Worm (Caenorhabditis elegans) whole organism, mixed stage, embryonic: Measurements from ENCODE around the gene Y116A8C.467.

Experiments
- M03D4.4 ChIP-seq: sonication (generic microtip); optimal IDR thresholded peaks from 2 replicates; lab custom pipeline; 2017; ENCODE audit warnings: mild to moderate bottlenecking, missing genetic modification characterization, missing compliant biosample characterization
- bed-3 ChIP-seq: fragments of 200-800 bp; sonication (Bioruptor generic); optimal IDR thresholded peaks from 3 replicates; lab custom pipeline; 2018; ENCODE audit warnings: mild to moderate bottlenecking, missing genetic modification characterization, moderate library complexity, missing compliant biosample characterization
- blmp-1 ChIP-seq: fragments of 150-350 bp; optimal IDR thresholded peaks from 2 replicates; lab custom pipeline; 2014; ENCODE audit warnings: missing biosample characterization, missing genetic modification characterization
- ceh-39 ChIP-seq: fragments of 150-350 bp; optimal IDR thresholded peaks from 2 replicates; lab custom pipeline; 2014; ENCODE audit warnings: missing biosample characterization, missing genetic modification characterization
- ceh-43 ChIP-seq: fragments of 200-800 bp; sonication (Bioruptor generic); optimal IDR thresholded peaks from 2 replicates; lab custom pipeline; 2018; ENCODE audit warnings: mild to moderate bottlenecking, missing genetic modification characterization, moderate library complexity, missing compliant biosample characterization
- ceh-83 ChIP-seq: fragments of 200-800 bp; sonication (Bioruptor generic); optimal IDR thresholded peaks from 2 replicates; lab custom pipeline; 2018; ENCODE audit warnings: mild to moderate bottlenecking, missing genetic modification characterization, missing compliant biosample characterization
- ces-1 ChIP-seq: fragments of 150-350 bp; optimal IDR thresholded peaks from 2 replicates; lab custom pipeline; 2014; ENCODE audit warnings: missing biosample characterization, missing genetic modification reagents, missing genetic modification characterization
- cnd-1 ChIP-seq: fragments of 200-800 bp; sonication (Bioruptor generic); optimal IDR thresholded peaks from 2 replicates; lab custom pipeline; 2018; ENCODE audit warnings: mild to moderate bottlenecking, missing genetic modification characterization, missing compliant biosample characterization
- drap-1 ChIP-seq: fragments of 200-800 bp; sonication (Bioruptor generic); optimal IDR thresholded peaks from 3 replicates; lab custom pipeline; 2018; ENCODE audit warnings: mild to moderate bottlenecking, missing genetic modification characterization, missing compliant biosample characterization
- elt-1 ChIP-seq: sonication (generic microtip); optimal IDR thresholded peaks from 2 replicates; lab custom pipeline; 2017; ENCODE audit warnings: missing genetic modification characterization, mild to moderate bottlenecking, missing compliant biosample characterization, antibody characterized with exemption, moderate library complexity, borderline replicate concordance; ENCODE audit not compliant: insufficient read depth
- elt-3 ChIP-seq: fragments of 150-350 bp; optimal IDR thresholded peaks from 2 replicates; lab custom pipeline; 2014; ENCODE audit warnings: missing biosample characterization, missing genetic modification characterization
- flh-1 ChIP-seq: fragments of 200-800 bp; sonication (Bioruptor generic); optimal IDR thresholded peaks from 2 replicates; lab custom pipeline; 2018; ENCODE audit warnings: mild to moderate bottlenecking, missing genetic modification characterization, moderate library complexity, missing compliant biosample characterization
- ham-2 ChIP-seq: fragments of 200-800 bp; sonication (Bioruptor generic); optimal IDR thresholded peaks from 2 replicates; lab custom pipeline; 2018; ENCODE audit warnings: mild to moderate bottlenecking, missing genetic modification characterization, missing compliant biosample characterization
- hlh-1 ChIP-seq: fragments of 150-350 bp; optimal IDR thresholded peaks from 2 replicates; lab custom pipeline; 2014; ENCODE audit warnings: missing biosample characterization, missing genetic modification reagents, missing genetic modification characterization
- lin-13 ChIP-seq: fragments of 150-350 bp; optimal IDR thresholded peaks from 2 replicates; lab custom pipeline; 2014; ENCODE audit warnings: missing biosample characterization, missing genetic modification characterization
- lin-32 ChIP-seq: fragments of 200-800 bp; sonication (Bioruptor generic); optimal IDR thresholded peaks from 2 replicates; lab custom pipeline; 2018; ENCODE audit warnings: mild to moderate bottlenecking, missing genetic modification characterization, missing compliant biosample characterization
- lsy-2 ChIP-seq: fragments of 150-350 bp; optimal IDR thresholded peaks from 2 replicates; lab custom pipeline; 2014; ENCODE audit warnings: missing biosample characterization, missing genetic modification characterization
- mab-5 ChIP-seq: fragments of 150-350 bp; optimal IDR thresholded peaks from 2 replicates; lab custom pipeline; 2014; ENCODE audit warnings: missing biosample characterization, missing genetic modification characterization
- mep-1 ChIP-seq: fragments of 150-350 bp; optimal IDR thresholded peaks from 2 replicates; lab custom pipeline; 2017; ENCODE audit warnings: missing biosample characterization, missing genetic modification reagents, missing genetic modification characterization, inconsistent platforms
- mls-2 ChIP-seq: sonication (generic microtip); optimal IDR thresholded peaks from 2 replicates; lab custom pipeline; 2016; ENCODE audit warnings: mild to moderate bottlenecking, missing genetic modification characterization, moderate library complexity, missing compliant biosample characterization
- nhr-12 ChIP-seq: fragments of 150-350 bp; optimal IDR thresholded peaks from 2 replicates; lab custom pipeline; 2014; ENCODE audit warnings: missing biosample characterization, missing genetic modification characterization
- nhr-2 ChIP-seq: fragments of 150-350 bp; optimal IDR thresholded peaks from 2 replicates; lab custom pipeline; 2014; ENCODE audit warnings: missing biosample characterization, missing genetic modification characterization
- nhr-237 ChIP-seq: fragments of 150-350 bp; optimal IDR thresholded peaks from 2 replicates; lab custom pipeline; 2014; ENCODE audit warnings: missing biosample characterization, missing genetic modification characterization
- nhr-28 ChIP-seq: fragments of 150-350 bp; optimal IDR thresholded peaks from 2 replicates; lab custom pipeline; 2014; ENCODE audit warnings: missing biosample characterization, missing genetic modification characterization
- nhr-76 ChIP-seq: sonication (generic microtip); optimal IDR thresholded peaks from 2 replicates; lab custom pipeline; 2017; ENCODE audit warnings: missing biosample characterization, missing genetic modification characterization
- pha-4 ChIP-seq: fragments of 150-350 bp; optimal IDR thresholded peaks from 2 replicates; lab custom pipeline; 2018; ENCODE audit warnings: missing biosample characterization, missing genetic modification reagents, missing genetic modification characterization
- sem-2 ChIP-seq: fragments of 200-800 bp; sonication (Bioruptor generic); optimal IDR thresholded peaks from 2 replicates; lab custom pipeline; 2018; ENCODE audit warnings: mild to moderate bottlenecking, missing genetic modification characterization, missing compliant biosample characterization
- snpc-4 ChIP-seq: fragments of 150-350 bp; optimal IDR thresholded peaks from 2 replicates; lab custom pipeline; 2014; ENCODE audit warnings: missing biosample characterization, missing genetic modification characterization
- sptf-1 ChIP-seq: sonication (generic microtip); optimal IDR thresholded peaks from 2 replicates; lab custom pipeline; 2017; ENCODE audit warnings: mild to moderate bottlenecking, missing genetic modification characterization, moderate library complexity, missing compliant biosample characterization
- unc-120 ChIP-seq: sonication (generic microtip); optimal IDR thresholded peaks from 2 replicates; lab custom pipeline; 2017; ENCODE audit warnings: missing genetic modification characterization, missing compliant biosample characterization; ENCODE audit not compliant: poor library complexity, severe bottlenecking
- unc-39 ChIP-seq: fragments of 150-350 bp; optimal IDR thresholded peaks from 2 replicates; lab custom pipeline; 2014; ENCODE audit warnings: missing biosample characterization, missing genetic modification characterization
- unc-62 ChIP-seq: fragments of 150-350 bp; optimal IDR thresholded peaks from 2 replicates; lab custom pipeline; 2014; ENCODE audit warnings: missing biosample characterization, missing genetic modification reagents, missing genetic modification characterization
- zip-8 ChIP-seq: fragments of 150-350 bp; optimal IDR thresholded peaks from 2 replicates; lab custom pipeline; 2014; ENCODE audit warnings: missing biosample characterization, missing genetic modification characterization
- ztf-11 ChIP-seq: fragments of 150-350 bp; optimal IDR thresholded peaks from 2 replicates; lab custom pipeline; 2014; ENCODE audit warnings: missing biosample characterization, missing genetic modification characterization

Gene Y116A8C.467

DNA sequence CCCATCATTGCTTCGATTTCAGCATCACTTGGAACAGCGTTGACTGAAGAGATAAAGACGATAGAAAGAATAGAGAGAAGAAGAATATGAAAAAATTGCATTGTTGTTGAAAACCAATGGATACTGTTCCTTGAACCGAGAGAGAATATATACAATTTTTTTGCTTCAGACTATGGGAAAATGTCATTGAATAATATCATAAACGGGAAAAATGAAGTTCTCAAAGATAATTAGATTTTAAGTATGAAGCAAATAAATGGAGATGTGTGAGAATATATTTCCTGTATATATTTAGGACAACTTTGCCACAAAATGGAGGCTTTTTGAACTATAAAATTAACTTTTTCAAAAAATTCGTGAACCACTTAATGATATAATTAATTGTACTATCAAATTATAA, 5.6 kb downstream of the Y116A8C.467 start, which contains the start of gene Y116A8C.44:
TSS of gene Y116A8C.44 (minus strand) at position 101 of the 400 bp plus-strand sequence.
- no peak for TF ChIP-seq nhr-2 (tag; lab: Kevin White, UChicago)
- TF ChIP-seq nhr-12 (tag; lab: Kevin White, UChicago) = no peak
- no peak for TF ChIP-seq ceh-39 (tag; lab: Kevin White, UChicago)
- no peak for TF ChIP-seq unc-62
- TF ChIP-seq ceh-83 (GFP tag; lab: Kevin White, UChicago) = no peak
- no peak for TF ChIP-seq nhr-76
- no peak for TF ChIP-seq nhr-237 (tag; lab: Kevin White, UChicago)
- TF ChIP-seq mep-1 = no peak
- TF ChIP-seq cnd-1 (tag; lab: Kevin White, UChicago) = no peak
- no peak for TF ChIP-seq sem-2 (GFP tag; lab: Kevin White, UChicago)
- TF ChIP-seq drap-1 (GFP tag; lab: Kevin White, UChicago) = no peak
- TF ChIP-seq elt-1 (tag; lab: Kevin White, UChicago) = no peak
- TF ChIP-seq unc-120 (tag; lab: Kevin White, UChicago) = no peak

DNA sequence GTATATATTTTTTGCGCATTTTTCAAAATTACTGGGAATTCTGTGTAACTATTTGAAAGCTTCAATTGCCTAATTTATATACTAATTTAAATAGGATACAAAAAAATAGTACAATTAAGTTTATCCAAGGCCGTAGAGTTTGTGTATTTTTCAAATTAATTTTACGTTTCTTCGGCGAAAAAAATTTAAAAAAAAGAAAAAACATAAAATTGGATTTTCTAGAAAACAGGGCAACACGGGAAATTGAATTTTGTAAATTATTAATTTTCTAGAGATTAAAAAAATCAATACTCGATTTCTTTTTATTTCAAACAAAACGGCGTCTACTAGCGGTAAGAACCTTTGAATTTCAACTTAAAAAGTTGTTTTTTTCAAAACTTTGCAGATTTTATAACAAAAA, 10.3 kb downstream of the Y116A8C.467 start, which contains the start of gene Y116A8C.23:
TSS of gene Y116A8C.23 (plus strand) at position 301 of the 400 bp plus-strand sequence.
- no peak for TF ChIP-seq ces-1
- no peak for TF ChIP-seq ceh-43
- TF ChIP-seq sptf-1 (tag; lab: Kevin White, UChicago) = no peak
- TF ChIP-seq lsy-2 = no peak
- no peak for TF ChIP-seq nhr-28
- no peak for TF ChIP-seq cnd-1 (tag; lab: Kevin White, UChicago)
- no peak for TF ChIP-seq nhr-12 (tag; lab: Kevin White, UChicago)
- no peak for TF ChIP-seq ceh-39 (tag; lab: Kevin White, UChicago)
- TF ChIP-seq hlh-1 = no peak
- no peak for TF ChIP-seq blmp-1 (tag; lab: Kevin White, UChicago)
- no peak for TF ChIP-seq elt-3 (tag; lab: Kevin White, UChicago)
- no peak for TF ChIP-seq nhr-2 (tag; lab: Kevin White, UChicago)
- TF ChIP-seq bed-3 (GFP tag; lab: Kevin White, UChicago) = no peak
- TF ChIP-seq unc-62 = no peak
- TF ChIP-seq flh-1 = no peak

DNA sequence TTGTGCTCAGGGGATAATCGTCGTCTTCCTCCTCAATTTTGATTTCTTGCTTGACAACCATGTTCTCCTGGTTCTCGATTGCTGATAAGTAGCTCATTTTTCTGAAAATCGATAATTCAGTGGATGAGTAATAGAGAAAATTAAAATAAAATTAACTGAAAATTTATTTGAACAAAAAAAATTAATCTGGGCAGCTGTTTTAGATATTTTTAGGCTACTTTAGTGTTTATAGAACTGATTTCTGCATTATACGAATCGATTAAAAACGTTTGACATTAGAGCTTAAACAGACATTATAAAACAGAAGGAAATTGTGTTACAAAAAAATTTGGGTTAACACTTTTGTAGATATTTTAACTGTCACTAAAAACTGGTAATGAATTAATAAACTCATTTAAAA, 15.3 kb downstream of the Y116A8C.467 start, which contains the start of gene athp-3:
TSS of gene athp-3 (minus strand) at position 101 of the 400 bp plus-strand sequence.
- TF ChIP-seq ztf-11 (tag; lab: Kevin White, UChicago) (no peak), ceh-43 (no peak), drap-1 (GFP tag; lab: Kevin White, UChicago) (no peak), elt-1 (tag; lab: Kevin White, UChicago) (no peak), nhr-28 (no peak), unc-62 (no peak), mls-2 (tag; lab: Kevin White, UChicago) (no peak), unc-39 (tag; lab: Kevin White, UChicago) (no peak), lin-13 (tag; lab: Kevin White, UChicago) (no peak)

DNA sequence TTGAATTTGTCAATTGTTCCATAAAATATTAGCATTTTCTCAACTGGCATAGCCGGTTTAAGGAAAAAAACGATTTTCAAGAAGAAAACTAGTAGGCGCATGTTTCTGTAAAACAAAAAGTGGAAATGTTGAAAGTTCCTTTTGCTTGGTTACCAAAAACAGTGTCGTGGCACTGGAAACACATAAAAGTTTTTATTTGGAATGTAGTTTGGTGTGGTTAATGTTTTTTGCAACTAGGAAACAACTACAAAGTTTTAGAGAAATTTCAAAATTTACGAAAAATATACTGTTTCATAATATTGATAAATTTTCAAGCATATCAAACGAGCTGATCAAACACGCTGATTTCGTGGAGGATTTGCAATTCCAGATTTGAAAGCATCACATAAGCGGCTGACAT, 17.9 kb downstream of the Y116A8C.467 start, which contains the start of gene clec-195:
TSS of gene clec-195 (minus strand) at position 101 of the 400 bp plus-strand sequence.
- TF ChIP-seq sptf-1 (tag; lab: Kevin White, UChicago) = no peak
- TF ChIP-seq zip-8 (tag; lab: Kevin White, UChicago) = no peak
- no peak for TF ChIP-seq lsy-2
- TF ChIP-seq ztf-11 (tag; lab: Kevin White, UChicago) = no peak
- no peak for TF ChIP-seq nhr-12 (tag; lab: Kevin White, UChicago)
- no peak for TF ChIP-seq mab-5
- TF ChIP-seq mep-1 = no peak
- TF ChIP-seq blmp-1 (tag; lab: Kevin White, UChicago) = no peak
- TF ChIP-seq ham-2 (GFP tag; lab: Kevin White, UChicago) = no peak
- TF ChIP-seq ceh-83 (GFP tag; lab: Kevin White, UChicago) = no peak

DNA sequence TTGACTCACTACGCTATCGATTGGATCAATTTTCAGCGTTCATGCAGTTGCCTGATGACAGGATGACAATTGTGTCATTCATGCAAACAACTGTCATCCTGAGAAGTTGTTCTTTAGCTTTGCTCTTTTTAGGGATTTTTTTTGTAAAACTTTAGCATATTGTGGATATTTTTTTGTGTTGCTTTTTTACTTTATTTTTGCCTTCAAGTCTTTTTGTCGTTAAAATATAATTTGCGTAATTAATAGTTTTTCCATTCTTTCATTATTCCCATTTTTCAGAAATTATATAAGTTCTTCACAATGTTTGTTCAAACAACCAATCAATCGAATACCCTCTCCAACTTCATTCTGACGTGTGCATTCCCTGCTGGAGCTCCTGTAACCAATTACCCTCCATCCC, 23.0 kb downstream of the Y116A8C.467 start, which contains the start of gene Y116A8C.20:
TSS of gene Y116A8C.20 (plus strand) at position 301 of the 400 bp plus-strand sequence.
- TF ChIP-seq sem-2 (GFP tag; lab: Kevin White, UChicago) (no peak), ces-1 (no peak), zip-8 (tag; lab: Kevin White, UChicago) (no peak), nhr-76 (no peak), snpc-4 (no peak), M03D4.4 (tag; lab: Kevin White, UChicago) (no peak), mls-2 (tag; lab: Kevin White, UChicago) (no peak), nhr-2 (tag; lab: Kevin White, UChicago) (no peak), unc-39 (tag; lab: Kevin White, UChicago) (no peak), blmp-1 (tag; lab: Kevin White, UChicago) (no peak), pha-4 (no peak), sptf-1 (tag; lab: Kevin White, UChicago) (no peak), lin-32 (no peak), bed-3 (GFP tag; lab: Kevin White, UChicago) (no peak), elt-1 (tag; lab: Kevin White, UChicago) (no peak), ceh-39 (tag; lab: Kevin White, UChicago) (no peak), ceh-83 (GFP tag; lab: Kevin White, UChicago) (no peak), nhr-237 (tag; lab: Kevin White, UChicago) (no peak)
